Fruit fly (Drosophila melanogaster) whole organism, pupa: Measurements from ENCODE around the gene spri.
A peak's percentile ranks its signal among the peaks of the same experiment; 100 is the strongest.

Experiments
- CG13204 ChIP-seq: fragments of 200-800 bp; sonication (Bioruptor generic); optimal IDR thresholded peaks from 2 replicates; lab custom pipeline; 2018; ENCODE audit warnings: missing biosample characterization, mild to moderate bottlenecking, missing genetic modification characterization, moderate library complexity
- CG14655 ChIP-seq: fragments of 200-800 bp; sonication (Bioruptor generic); optimal IDR thresholded peaks from 3 replicates; lab custom pipeline; 2017; ENCODE audit warnings: mild to moderate bottlenecking, missing biosample characterization, missing genetic modification reagents, missing genetic modification characterization
- CG15710 ChIP-seq: fragments of 200-800 bp; sonication (Bioruptor generic); optimal IDR thresholded peaks from 2 replicates; lab custom pipeline; 2018; ENCODE audit warnings: missing biosample characterization, mild to moderate bottlenecking, missing genetic modification characterization, moderate library complexity
- CG8301 ChIP-seq: fragments of 200-800 bp; sonication (Bioruptor generic); optimal IDR thresholded peaks from 2 replicates; lab custom pipeline; 2018; ENCODE audit warnings: missing biosample characterization, mild to moderate bottlenecking, missing genetic modification characterization
- EcR ChIP-seq: fragments of 200-800 bp; sonication (Bioruptor generic); optimal IDR thresholded peaks from 3 replicates; lab custom pipeline; 2019; ENCODE audit warnings: missing biosample characterization, missing genetic modification characterization, mild to moderate bottlenecking, moderate library complexity, missing genetic modification reagents

DNA sequence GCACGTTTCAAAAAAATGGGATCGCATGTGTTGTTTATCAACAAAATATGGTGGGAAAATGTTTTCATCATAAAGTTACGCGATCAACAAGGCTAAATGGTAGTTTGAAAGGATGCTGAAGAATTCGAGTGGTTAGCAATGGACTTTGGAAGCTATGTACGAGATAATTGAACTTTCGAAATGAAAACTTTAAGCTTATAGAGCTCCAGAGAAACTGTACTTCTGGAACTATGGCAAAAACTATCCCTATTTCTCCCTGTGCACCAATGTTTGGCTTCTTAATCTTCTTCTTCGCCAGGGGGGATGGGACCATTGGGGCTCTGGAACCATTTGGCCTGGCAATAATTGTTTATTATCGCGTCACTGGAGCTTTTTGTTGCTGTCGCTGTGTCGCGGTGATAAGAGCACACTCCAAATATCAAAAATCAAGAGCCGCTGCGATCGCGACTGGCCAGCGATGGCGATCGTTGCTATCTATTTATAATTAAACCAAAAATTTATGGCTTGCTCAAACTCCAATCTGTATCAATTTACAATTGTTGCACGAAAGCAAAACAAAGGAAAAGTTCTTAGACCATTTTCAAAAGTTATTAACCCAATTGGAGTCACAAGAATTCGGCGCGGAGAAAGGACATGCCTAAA lies 97.1 kb downstream of the spri start:
- TF ChIP-seq CG13204 (GFP tag; lab: Kevin White, UChicago) (no peak), EcR (no peak), CG14655 (peak; percentile 55), CG15710 (tag; lab: Kevin White, UChicago) (no peak), CG8301 (tag; lab: Kevin White, UChicago) (peak; percentile 44)
